Fruit fly (Drosophila melanogaster): ENCODE results near the gene 4E-T.

Gene 4E-T

dm6 chr4:982791-983407, 24.7 kb upstream of the 4E-T start (continued):
- TF ChIP-seq Ets96B (tag; optimal IDR thresholded peaks at IDR 0.05) (peak; percentile 30), spab (GFP tag; optimal IDR thresholded peaks at IDR 0.05) (no peak), cyc (GFP tag; optimal IDR thresholded peaks at IDR 0.05) (peak; percentile 42)

- TF ChIP-seq cyc (GFP tag; optimal IDR thresholded peaks at IDR 0.05) (no peak), svp (GFP tag) (no peak), CG8319 (GFP tag; optimal IDR thresholded peaks at IDR 0.05) (no peak), CG11294 (GFP tag; IDR thresholded peaks at IDR 0.05) (no peak), pdm3 (GFP tag; optimal IDR thresholded peaks at IDR 0.05) (no peak), CG15336 (GFP tag; IDR thresholded peaks at IDR 0.05) (no peak), CG3032 (tag; optimal IDR thresholded peaks at IDR 0.05) (no peak), Ets21C (GFP tag; optimal IDR thresholded peaks at IDR 0.05) (no peak), dac (GFP tag; optimal IDR thresholded peaks at IDR 0.05) (no peak), CG1621 (tag; optimal IDR thresholded peaks at IDR 0.05) (no peak), CG11902 (GFP tag; optimal IDR thresholded peaks at IDR 0.05) (no peak), CG10631 (GFP tag; optimal IDR thresholded peaks at IDR 0.05) (no peak), achi (GFP tag; optimal IDR thresholded peaks at IDR 0.05) (no peak), Eip75B (GFP tag; optimal IDR thresholded peaks at IDR 0.05) (no peak), salr (GFP tag; optimal IDR thresholded peaks at IDR 0.05) (no peak), Hr4 (GFP tag; optimal IDR thresholded peaks at IDR 0.05) (no peak)
Measured at dm6 chr4:981157-981556, 23.0 kb upstream of the 4E-T start.

dm6 chr4:980475-980856, 22.3 kb upstream of the 4E-T start:
- TF ChIP-seq CG6163 (GFP tag; IDR thresholded peaks at IDR 0.05): no peak
- TF ChIP-seq Eip78C (GFP tag): peak; percentile 23

- TF ChIP-seq CG10631 (GFP tag; optimal IDR thresholded peaks at IDR 0.05) (no peak), fd59A (GFP tag; optimal IDR thresholded peaks at IDR 0.05) (no peak), Ets21C (GFP tag; optimal IDR thresholded peaks at IDR 0.05) (no peak), dac (GFP tag; optimal IDR thresholded peaks at IDR 0.05) (no peak), CG11762 (GFP tag; optimal IDR thresholded peaks at IDR 0.05; ENCODE audit: insufficient read depth) (no peak), CG8632 (GFP tag; optimal IDR thresholded peaks at IDR 0.05) (no peak), Met (GFP tag; optimal IDR thresholded peaks at IDR 0.05) (no peak), dsx (GFP tag; optimal IDR thresholded peaks at IDR 0.05; ENCODE audit: poor library complexity, severe bottlenecking) (no peak), CG7368 (GFP tag; optimal IDR thresholded peaks at IDR 0.05) (no peak), lz (GFP tag; optimal IDR thresholded peaks at IDR 0.05) (no peak), eg (GFP tag; IDR thresholded peaks at IDR 0.05) (no peak), Sox14 (GFP tag; optimal IDR thresholded peaks at IDR 0.05) (peak; percentile 2), fkh (GFP tag; optimal IDR thresholded peaks at IDR 0.05) (peak; percentile 20), pdm3 (GFP tag; optimal IDR thresholded peaks at IDR 0.05) (peak; percentile 26), CG11902 (GFP tag; optimal IDR thresholded peaks at IDR 0.05) (no peak), spab (GFP tag; optimal IDR thresholded peaks at IDR 0.05) (no peak), Smox (GFP tag; optimal IDR thresholded peaks at IDR 0.05) (no peak), Lpt (GFP tag; optimal IDR thresholded peaks at IDR 0.05) (no peak), CG16779 (tag; optimal IDR thresholded peaks at IDR 0.05) (no peak), vri (GFP tag; optimal IDR thresholded peaks at IDR 0.05) (no peak), esn (GFP tag; optimal IDR thresholded peaks at IDR 0.05) (peak; percentile 37), cyc (GFP tag; optimal IDR thresholded peaks at IDR 0.05) (no peak), Eip93F (GFP tag; optimal IDR thresholded peaks at IDR 0.05) (no peak), Sox102F (GFP tag; optimal IDR thresholded peaks at IDR 0.05) (peak; percentile 7), ss (GFP tag; optimal IDR thresholded peaks at IDR 0.05) (no peak), CG31627 (GFP tag; optimal IDR thresholded peaks at IDR 0.05) (no peak), CG1621 (tag; optimal IDR thresholded peaks at IDR 0.05) (no peak), salr (GFP tag; optimal IDR thresholded peaks at IDR 0.05) (no peak), Sox15 (GFP tag; optimal IDR thresholded peaks at IDR 0.05) (no peak), topi (GFP tag; optimal IDR thresholded peaks at IDR 0.05) (no peak), OdsH (GFP tag; optimal IDR thresholded peaks at IDR 0.05) (peak; percentile 34), CG4318 (GFP tag; optimal IDR thresholded peaks at IDR 0.05) (no peak), Eip75B (GFP tag; optimal IDR thresholded peaks at IDR 0.05) (no peak)
Measured at dm6 chr4:979634-980474, 21.7 kb upstream of the 4E-T start.
